Worm (Caenorhabditis elegans) whole organism, young adult: ENCODE measurements around the gene str-254.

Experiments used
- B0035.1 ChIP-seq: sonication (generic microtip); optimal IDR thresholded peaks from 2 replicates; lab custom pipeline; 2016; ENCODE audit warnings: missing genetic modification characterization, mild to moderate bottlenecking, missing compliant biosample characterization, missing genotype, missing genetic modification reagents
- F22D6.2 ChIP-seq: sonication (generic microtip); optimal IDR thresholded peaks from 2 replicates; lab custom pipeline; 2016; ENCODE audit warnings: mild to moderate bottlenecking, missing genetic modification characterization, missing compliant biosample characterization
- F39B2.1 ChIP-seq: fragments of 200-800 bp; sonication (Bioruptor generic); IDR thresholded peaks from 2 replicates; pipeline ENCODE4 v1.3.6; 2022; ENCODE audit warnings: missing genetic modification reagents, missing genetic modification characterization, missing compliant biosample characterization
- F49E8.2 ChIP-seq: sonication (generic microtip); optimal IDR thresholded peaks from 3 replicates; lab custom pipeline; 2017; ENCODE audit warnings: missing genetic modification characterization, mild to moderate bottlenecking, missing compliant biosample characterization, antibody characterized with exemption, moderate library complexity; ENCODE audit not compliant: insufficient read depth
- F57C9.4 ChIP-seq: sonication (generic microtip); optimal IDR thresholded peaks from 2 replicates; lab custom pipeline; 2017; ENCODE audit warnings: mild to moderate bottlenecking, missing genetic modification characterization, missing compliant biosample characterization
- T26A5.8 ChIP-seq: sonication (generic microtip); optimal IDR thresholded peaks from 2 replicates; lab custom pipeline; 2016; ENCODE audit warnings: missing genetic modification characterization, missing compliant biosample characterization
- ZK185.1 ChIP-seq: sonication (generic microtip); optimal IDR thresholded peaks from 2 replicates; lab custom pipeline; 2016; ENCODE audit warnings: mild to moderate bottlenecking, missing genetic modification characterization, missing compliant biosample characterization; ENCODE audit not compliant: poor library complexity, severe bottlenecking
- bed-2 ChIP-seq: fragments of 200-800 bp; sonication (Bioruptor generic); IDR thresholded peaks from 2 replicates; pipeline ENCODE4 v1.3.6; 2022; ENCODE audit warnings: missing genetic modification reagents, missing genetic modification characterization, missing compliant biosample characterization
- cebp-1 ChIP-seq, 2 experiments: fragments of 200-800 bp in 1 of 2; sonication (Bioruptor generic) in 1 of 2; sonication (generic microtip) in 1 of 2; IDR thresholded peaks in 1 of 2; optimal IDR thresholded peaks in 1 of 2; 2 replicates each; pipeline versions ENCODE4 v1.3.6 to Lab custom; 2017 to 2022; ENCODE audit warnings: missing compliant biosample characterization in 2 of 2, missing genetic modification characterization in 2 of 2, mild to moderate bottlenecking in 1 of 2, missing genetic modification reagents in 1 of 2, moderate library complexity in 1 of 2
- ceh-100 ChIP-seq: fragments of 200-800 bp; sonication (Bioruptor generic); IDR thresholded peaks from 2 replicates; pipeline ENCODE4 v1.3.6; 2022; ENCODE audit warnings: missing genetic modification reagents, missing genetic modification characterization, missing compliant biosample characterization
- ceh-27 ChIP-seq: fragments of 200-800 bp; sonication (Bioruptor generic); optimal IDR thresholded peaks from 2 replicates; lab custom pipeline; 2018; ENCODE audit warnings: mild to moderate bottlenecking, missing genetic modification characterization, moderate library complexity, missing compliant biosample characterization
- ceh-58 ChIP-seq: fragments of 200-800 bp; sonication (Bioruptor generic); IDR thresholded peaks from 2 replicates; pipeline ENCODE4 v1.3.6; 2022; ENCODE audit warnings: missing genetic modification characterization, missing compliant biosample characterization
- ceh-79 ChIP-seq: sonication (generic microtip); optimal IDR thresholded peaks from 2 replicates; lab custom pipeline; 2017; ENCODE audit warnings: mild to moderate bottlenecking, missing genetic modification characterization, missing compliant biosample characterization
- efl-1 ChIP-seq: fragments of 150-350 bp; optimal IDR thresholded peaks from 2 replicates; lab custom pipeline; 2014; ENCODE audit warnings: missing biosample characterization, missing genetic modification reagents, missing genetic modification characterization
- egl-18 ChIP-seq: fragments of 200-800 bp; sonication (Bioruptor generic); IDR thresholded peaks from 2 replicates; pipeline ENCODE4 v1.3.6; 2022; ENCODE audit warnings: missing genetic modification reagents, missing genetic modification characterization, missing compliant biosample characterization
- hlh-12 ChIP-seq: sonication (generic microtip); optimal IDR thresholded peaks from 2 replicates; lab custom pipeline; 2016; ENCODE audit warnings: missing genetic modification characterization, missing compliant biosample characterization
- hrde-1 ChIP-seq: sonication (generic microtip); optimal IDR thresholded peaks from 2 replicates; lab custom pipeline; 2016; ENCODE audit warnings: missing genetic modification characterization, mild to moderate bottlenecking, missing compliant biosample characterization, moderate library complexity, missing genotype, missing genetic modification reagents, borderline replicate concordance
- lag-1 ChIP-seq: fragments of 200-800 bp; sonication (Bioruptor generic); IDR thresholded peaks from 2 replicates; pipeline ENCODE4 v1.3.6; 2022; ENCODE audit warnings: missing genetic modification reagents, missing genetic modification characterization, missing compliant biosample characterization
- madf-3 ChIP-seq: fragments of 200-800 bp; sonication (Bioruptor generic); IDR thresholded peaks from 2 replicates; pipeline ENCODE4 v1.3.6; 2022; ENCODE audit warnings: missing genetic modification reagents, missing genetic modification characterization, missing compliant biosample characterization
- madf-8 ChIP-seq: fragments of 200-800 bp; sonication (Bioruptor generic); conservative IDR thresholded peaks from 2 replicates; pipeline ENCODE4 v1.3.6; 2022; ENCODE audit warnings: missing genetic modification reagents, missing genetic modification characterization, missing compliant biosample characterization
- mes-4 ChIP-seq: sonication (generic microtip); optimal IDR thresholded peaks from 2 replicates; lab custom pipeline; 2016; ENCODE audit warnings: missing genotype, missing genetic modification characterization, missing compliant biosample characterization
- nfya-2 ChIP-seq: fragments of 200-800 bp; sonication (Bioruptor generic); IDR thresholded peaks from 2 replicates; pipeline ENCODE4 v1.3.6; 2022; ENCODE audit warnings: missing genetic modification reagents, missing genetic modification characterization, missing compliant biosample characterization
- nfyb-1 ChIP-seq: fragments of 200-800 bp; sonication (Bioruptor generic); IDR thresholded peaks from 2 replicates; pipeline ENCODE4 v1.3.6; 2022; ENCODE audit warnings: missing genetic modification reagents, missing genetic modification characterization, missing compliant biosample characterization
- nhr-179 ChIP-seq: sonication (generic microtip); optimal IDR thresholded peaks from 2 replicates; lab custom pipeline; 2016; ENCODE audit warnings: mild to moderate bottlenecking, missing genetic modification characterization, missing compliant biosample characterization
- pha-4 ChIP-seq: fragments of 150-350 bp; sonication (generic microtip); optimal IDR thresholded peaks from 2 replicates; lab custom pipeline; 2014; ENCODE audit warnings: missing biosample characterization, missing genetic modification reagents, missing genetic modification characterization
- rpc-1 ChIP-seq, 2 experiments: fragments of 150-350 bp in 1 of 2; sonication (generic microtip) in 1 of 2; optimal IDR thresholded peaks; 2 replicates each; lab custom pipeline; 2014 to 2018; ENCODE audit warnings: missing biosample characterization in 1 of 2, missing genetic modification characterization in 1 of 2, missing genetic modification reagents in 1 of 2, missing genotype in 1 of 2
- sdz-38 ChIP-seq: sonication (generic microtip); optimal IDR thresholded peaks from 2 replicates; lab custom pipeline; 2016; ENCODE audit warnings: missing genotype, missing genetic modification characterization, missing compliant biosample characterization
- snpc-1.1 ChIP-seq: sonication (generic microtip); optimal IDR thresholded peaks from 2 replicates; lab custom pipeline; 2017; ENCODE audit warnings: missing genetic modification characterization, mild to moderate bottlenecking, missing compliant biosample characterization, antibody characterized with exemption, moderate library complexity, missing genotype, missing genetic modification reagents; ENCODE audit not compliant: insufficient read depth
- snpc-3.4 ChIP-seq: sonication (generic microtip); optimal IDR thresholded peaks from 2 replicates; lab custom pipeline; 2017; ENCODE audit warnings: missing genetic modification characterization, mild to moderate bottlenecking, missing compliant biosample characterization, antibody characterized with exemption, moderate library complexity, missing genotype, missing genetic modification reagents
- unc-62 ChIP-seq: fragments of 150-350 bp; optimal IDR thresholded peaks from 2 replicates; lab custom pipeline; 2014; ENCODE audit warnings: missing biosample characterization, missing genetic modification reagents, missing genetic modification characterization
- zim-3 ChIP-seq: sonication (generic microtip); optimal IDR thresholded peaks from 2 replicates; lab custom pipeline; 2017; ENCODE audit warnings: mild to moderate bottlenecking, missing genetic modification characterization, moderate library complexity, missing compliant biosample characterization
- ztf-18 ChIP-seq: sonication (generic microtip); optimal IDR thresholded peaks from 2 replicates; lab custom pipeline; 2016; ENCODE audit warnings: missing genotype, mild to moderate bottlenecking, missing genetic modification characterization, missing compliant biosample characterization
- ztf-3 ChIP-seq: fragments of 200-800 bp; sonication (Bioruptor generic); optimal IDR thresholded peaks from 2 replicates; lab custom pipeline; 2018; ENCODE audit warnings: mild to moderate bottlenecking, missing genetic modification characterization, missing compliant biosample characterization

The str-254 gene

DNA sequence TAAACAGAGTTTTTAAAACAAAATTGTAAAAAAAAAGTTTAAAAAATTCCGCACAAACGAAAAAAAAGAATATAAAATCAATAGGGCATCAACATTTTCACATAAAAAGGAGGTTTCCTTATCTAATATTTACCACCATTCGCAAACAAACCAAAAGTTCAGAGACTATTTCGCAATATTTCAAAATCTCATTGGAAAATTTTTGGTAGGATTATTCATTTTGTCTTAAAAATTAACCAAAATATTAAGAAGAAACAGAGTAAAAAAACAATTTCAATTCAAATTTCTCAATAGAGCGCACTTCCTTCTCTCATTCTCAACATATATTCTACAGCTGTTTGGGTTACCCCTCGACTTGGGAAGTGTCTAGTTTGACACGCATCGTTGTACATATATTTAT, 6.8 kb upstream of the str-254 start:
- TF ChIP-seq zim-3 (tag; lab: Kevin White, UChicago) (no peak), cebp-1 (GFP tag; IDR thresholded peaks at IDR 0.05; lab: Robert Waterston, UW) (peak; percentile 85), cebp-1 (tag; optimal IDR thresholded peaks at IDR 0.05; lab: Kevin White, UChicago) (peak; percentile 96)

DNA sequence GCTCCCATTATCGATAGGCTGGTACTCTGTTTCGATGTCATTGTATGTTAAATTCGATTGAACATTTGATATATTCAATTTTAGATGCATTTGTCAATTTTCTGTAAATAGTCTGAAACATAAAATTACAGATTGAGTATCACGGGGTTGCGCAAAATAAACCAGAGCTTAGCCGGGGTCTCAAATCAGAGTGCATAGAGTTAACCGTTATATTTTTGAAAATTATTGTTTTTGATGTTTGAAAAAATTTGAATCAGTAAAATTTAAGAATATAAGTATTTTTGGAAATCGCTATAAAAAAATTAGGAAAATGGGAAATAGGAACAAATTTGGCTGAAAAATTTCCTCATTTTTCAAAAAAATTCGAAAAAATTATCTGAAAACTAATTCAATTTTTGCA, 6.3 kb upstream of the str-254 start, which contains the start of gene F10A3.17:
TSS of gene F10A3.17 (minus strand) at position 101 of the 400 bp plus-strand sequence.
- no peak for TF ChIP-seq lag-1
- TF ChIP-seq rpc-1 (optimal IDR thresholded peaks at IDR 0.05; lab: Kevin White, UChicago) = no peak
- TF ChIP-seq rpc-1 (tag; optimal IDR thresholded peaks at IDR 0.05; lab: Kevin White, UChicago) = no peak
- no peak for TF ChIP-seq bed-2
- no peak for TF ChIP-seq egl-18 (GFP tag; lab: Robert Waterston, UW)
- no peak for TF ChIP-seq nfyb-1
- TF ChIP-seq pha-4 (tag; lab: Kevin White, UChicago) = no peak
- no peak for TF ChIP-seq snpc-3.4 (tag; lab: Kevin White, UChicago)

DNA sequence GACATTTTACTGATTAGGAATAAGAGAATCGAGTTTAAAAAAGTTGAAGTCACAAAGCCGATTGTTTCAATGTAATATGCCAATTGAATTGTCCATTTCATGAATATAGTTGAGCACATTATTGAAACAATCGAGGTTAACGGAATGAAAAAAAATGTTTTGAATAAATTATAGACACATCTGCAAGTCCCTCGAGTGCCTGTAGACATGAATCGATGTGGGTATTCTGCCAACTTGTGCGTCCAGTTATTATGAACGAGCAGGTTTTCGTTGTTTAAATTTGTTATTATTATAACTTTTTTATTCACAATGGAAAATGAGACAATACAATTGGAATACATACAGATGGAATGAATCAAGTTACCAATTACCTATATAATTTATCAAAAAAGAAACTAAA, 5.1 kb upstream of the str-254 start, which contains the start of gene str-99:
TSS of gene str-99 (minus strand) at position 101 of the 400 bp plus-strand sequence.
- TF ChIP-seq ZK185.1 (tag; lab: Kevin White, UChicago) (no peak), ceh-58 (GFP tag; lab: Robert Waterston, UW) (no peak), ceh-100 (GFP tag; lab: Robert Waterston, UW) (no peak), mes-4 (tag; lab: Kevin White, UChicago) (no peak), egl-18 (GFP tag; lab: Robert Waterston, UW) (no peak), hlh-12 (tag; lab: Kevin White, UChicago) (no peak), nhr-179 (tag; lab: Kevin White, UChicago) (no peak), ceh-79 (tag; lab: Kevin White, UChicago) (no peak), ztf-18 (tag; lab: Kevin White, UChicago) (no peak), T26A5.8 (tag; lab: Kevin White, UChicago) (no peak), efl-1 (GFP tag; lab: Kevin White, UChicago) (no peak), ceh-27 (GFP tag; lab: Kevin White, UChicago) (no peak), snpc-1.1 (tag; lab: Kevin White, UChicago) (no peak), F22D6.2 (no peak), F49E8.2 (tag; lab: Kevin White, UChicago) (no peak), nfyb-1 (no peak)

DNA sequence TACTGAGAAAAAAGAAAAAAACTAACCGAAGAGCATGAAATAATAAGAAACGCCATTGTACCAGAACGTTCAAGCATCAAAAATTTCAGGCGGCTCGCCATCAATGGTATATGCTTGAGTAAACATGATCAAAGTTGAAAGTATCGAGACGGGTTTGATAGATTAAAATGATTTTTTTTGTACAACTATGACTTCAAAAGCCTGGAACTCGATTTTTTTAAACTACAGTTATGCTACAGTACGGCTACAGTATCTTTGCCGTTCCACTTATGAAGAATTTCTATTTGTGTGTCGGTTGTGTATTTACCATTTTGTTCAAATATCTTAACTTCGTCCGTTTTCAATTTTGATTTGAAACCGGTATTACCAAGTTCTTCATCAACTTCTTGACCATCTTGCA, 1.8 kb upstream of the str-254 start, which contains the start of gene str-97:
TSS of gene str-97 (minus strand) at position 101 of the 400 bp plus-strand sequence.
- TF ChIP-seq ztf-18 (tag; lab: Kevin White, UChicago) = no peak
- TF ChIP-seq unc-62 = no peak
- TF ChIP-seq ztf-3 (GFP tag; lab: Kevin White, UChicago) = no peak
- TF ChIP-seq madf-3 (GFP tag; lab: Robert Waterston, UW) = no peak
- TF ChIP-seq ceh-100 (GFP tag; lab: Robert Waterston, UW) = no peak
- no peak for TF ChIP-seq F39B2.1 (GFP tag; lab: Robert Waterston, UW)
- TF ChIP-seq F57C9.4 (tag; lab: Kevin White, UChicago) = no peak
- TF ChIP-seq hlh-12 (tag; lab: Kevin White, UChicago) = no peak
- TF ChIP-seq sdz-38 = no peak
- TF ChIP-seq B0035.1 = no peak
- TF ChIP-seq hrde-1 (tag; lab: Kevin White, UChicago) = no peak
- TF ChIP-seq madf-8 (GFP tag; lab: Robert Waterston, UW) = no peak
- no peak for TF ChIP-seq nfya-2
